Fruit fly (Drosophila melanogaster): ENCODE results near the gene Gem4c.

Gene Gem4c

dm6 chrX:3968346-3969044 is 23.7 kb downstream of the Gem4c start, which contains the start of gene CG6428:
TSS of gene CG6428 (minus strand) at chrX:3968655.
- no peak for TF ChIP-seq Myc (optimal IDR thresholded peaks at IDR 0.05)
- TF ChIP-seq ttk (optimal IDR thresholded peaks at IDR 0.05): no peak
- no peak for TF ChIP-seq psq (optimal IDR thresholded peaks at IDR 0.05)
- TF ChIP-seq insv (optimal IDR thresholded peaks at IDR 0.05): no peak
- TF ChIP-seq Sin3A (optimal IDR thresholded peaks at IDR 0.05): no peak
- TF ChIP-seq h (optimal IDR thresholded peaks at IDR 0.05): no peak

- no peak for TF ChIP-seq Myc (optimal IDR thresholded peaks at IDR 0.05)
- no peak for TF ChIP-seq Sin3A (optimal IDR thresholded peaks at IDR 0.05)
- no peak for TF ChIP-seq insv (optimal IDR thresholded peaks at IDR 0.05)
- TF ChIP-seq h (optimal IDR thresholded peaks at IDR 0.05): no peak
- TF ChIP-seq ttk (optimal IDR thresholded peaks at IDR 0.05): no peak
- TF ChIP-seq psq (optimal IDR thresholded peaks at IDR 0.05): no peak
These were observed 26.4 kb downstream of the Gem4c start, which contains the start of gene CG6414 for dm6 chrX:3971250-3971649. TSS of gene CG6414 (minus strand) at chrX:3971350.

Measured in Kc167 (cell line).